Fruit fly (Drosophila melanogaster) whole organism, embryonic: ENCODE results near the gene Arc42.

ENCODE experiments used
- Atf-2 ChIP-seq: fragments of 200-800 bp; sonication (Bioruptor generic); optimal IDR thresholded peaks from 2 replicates; lab custom pipeline; 2016; ENCODE audit warnings: missing biosample characterization, missing genetic modification characterization
- CG10462 ChIP-seq: fragments of 200-800 bp; sonication (Bioruptor generic); optimal IDR thresholded peaks from 2 replicates; lab custom pipeline; 2016; ENCODE audit warnings: missing biosample characterization, missing genetic modification characterization
- CG11456 ChIP-seq: fragments of 200-800 bp; sonication (Bioruptor generic); IDR thresholded peaks from 3 replicates; pipeline ENCODE4 v1.3.6; 2022; ENCODE audit warnings: missing biosample characterization, missing genetic modification characterization
- CG12104 ChIP-seq: fragments of 200-800 bp; sonication (Bioruptor generic); optimal IDR thresholded peaks from 3 replicates; lab custom pipeline; 2016; ENCODE audit warnings: missing biosample characterization, missing genetic modification characterization
- CG13775 ChIP-seq: fragments of 200-800 bp; sonication (Bioruptor generic); optimal IDR thresholded peaks from 3 replicates; lab custom pipeline; 2017; ENCODE audit warnings: missing biosample characterization, mild to moderate bottlenecking, missing genetic modification characterization
- CG15514 ChIP-seq: fragments of 200-800 bp; sonication (Bioruptor generic); optimal IDR thresholded peaks from 3 replicates; lab custom pipeline; 2017; ENCODE audit warnings: missing biosample characterization, missing genetic modification characterization, mild to moderate bottlenecking, moderate library complexity, missing genetic modification reagents
- CG17328 ChIP-seq: fragments of 200-800 bp; sonication (Bioruptor generic); IDR thresholded peaks from 2 replicates; pipeline ENCODE4 v1.3.6; 2022; ENCODE audit warnings: missing biosample characterization, missing genetic modification characterization
- CG18599 ChIP-seq: fragments of 200-800 bp; sonication (Bioruptor generic); optimal IDR thresholded peaks from 3 replicates; lab custom pipeline; 2017; ENCODE audit warnings: missing biosample characterization, missing genetic modification characterization, mild to moderate bottlenecking, moderate library complexity, missing genetic modification reagents
- CG2120 ChIP-seq: fragments of 200-800 bp; sonication (Bioruptor generic); optimal IDR thresholded peaks from 3 replicates; lab custom pipeline; 2016; ENCODE audit warnings: missing biosample characterization, missing genetic modification characterization
- CG2678 ChIP-seq: fragments of 200-800 bp; sonication (Bioruptor generic); optimal IDR thresholded peaks from 3 replicates; lab custom pipeline; 2019; ENCODE audit warnings: missing biosample characterization, mild to moderate bottlenecking, missing genetic modification characterization, moderate library complexity
- CG30020 ChIP-seq: fragments of 200-800 bp; optimal IDR thresholded peaks from 2 replicates; lab custom pipeline; 2019; ENCODE audit warnings: missing biosample characterization, mild to moderate bottlenecking, missing genetic modification characterization, moderate library complexity
- CG30431 ChIP-seq: fragments of 200-800 bp; sonication (Bioruptor generic); optimal IDR thresholded peaks from 2 replicates; lab custom pipeline; 2017; ENCODE audit warnings: missing biosample characterization, missing genetic modification characterization
- CG31224 ChIP-seq: fragments of 200-800 bp; sonication (Bioruptor generic); IDR thresholded peaks from 2 replicates; pipeline ENCODE4 v1.3.6; 2022; ENCODE audit warnings: missing biosample characterization, missing genetic modification characterization
- CG33557 ChIP-seq: fragments of 200-800 bp; sonication (Bioruptor generic); optimal IDR thresholded peaks from 2 replicates; lab custom pipeline; 2019; ENCODE audit warnings: missing biosample characterization, mild to moderate bottlenecking, missing genetic modification characterization, moderate library complexity
- CG4617 ChIP-seq: fragments of 200-800 bp; sonication (Bioruptor generic); optimal IDR thresholded peaks from 3 replicates; lab custom pipeline; 2016; ENCODE audit warnings: missing biosample characterization, missing genetic modification characterization, borderline replicate concordance
- CG6791 ChIP-seq: fragments of 200-800 bp; sonication (Bioruptor generic); IDR thresholded peaks from 3 replicates; pipeline ENCODE4 v1.3.6; 2022; ENCODE audit warnings: missing biosample characterization, missing genetic modification characterization; ENCODE audit not compliant: partially characterized antibody
- CG6813 ChIP-seq: fragments of 200-800 bp; sonication (Bioruptor generic); optimal IDR thresholded peaks from 2 replicates; lab custom pipeline; 2017; ENCODE audit warnings: missing biosample characterization, missing genetic modification characterization, mild to moderate bottlenecking, moderate library complexity, missing genetic modification reagents
- CG8089 ChIP-seq: fragments of 200-800 bp; sonication (Bioruptor generic); optimal IDR thresholded peaks from 3 replicates; lab custom pipeline; 2016; ENCODE audit warnings: missing biosample characterization, missing genetic modification characterization
- CG8281 ChIP-seq: fragments of 200-800 bp; sonication (Bioruptor generic); optimal IDR thresholded peaks from 2 replicates; lab custom pipeline; 2018; ENCODE audit warnings: missing biosample characterization, mild to moderate bottlenecking, missing genetic modification characterization, moderate library complexity
- CG8765 ChIP-seq: fragments of 200-800 bp; sonication (Bioruptor generic); IDR thresholded peaks from 2 replicates; pipeline ENCODE4 v1.3.6; 2022; ENCODE audit warnings: missing biosample characterization, missing genetic modification characterization
- CTCF ChIP-seq: fragments of 200-800 bp; sonication (Bioruptor generic); optimal IDR thresholded peaks from 2 replicates; lab custom pipeline; 2017; ENCODE audit warnings: missing biosample characterization, mild to moderate bottlenecking, missing genetic modification characterization, moderate library complexity
- Dbx ChIP-seq: fragments of 200-800 bp; sonication (Bioruptor generic); IDR thresholded peaks from 3 replicates; pipeline ENCODE4 v1.3.6; 2022; ENCODE audit warnings: missing biosample characterization, missing genetic modification characterization
- HLHmδ ChIP-seq: fragments of 200-800 bp; sonication (Bioruptor generic); optimal IDR thresholded peaks from 2 replicates; lab custom pipeline; 2018; ENCODE audit warnings: missing biosample characterization, mild to moderate bottlenecking, missing genetic modification characterization, moderate library complexity
- Hsf ChIP-seq: fragments of 200-800 bp; sonication (Bioruptor generic); optimal IDR thresholded peaks from 3 replicates; lab custom pipeline; 2016; ENCODE audit warnings: missing biosample characterization, missing genetic modification characterization
- Meics ChIP-seq: fragments of 200-800 bp; sonication (Bioruptor generic); optimal IDR thresholded peaks from 2 replicates; lab custom pipeline; 2017; ENCODE audit warnings: missing biosample characterization, mild to moderate bottlenecking, missing genetic modification characterization
- Neu2 ChIP-seq: fragments of 200-800 bp; sonication (Bioruptor generic); optimal IDR thresholded peaks from 3 replicates; lab custom pipeline; 2016; ENCODE audit warnings: missing biosample characterization, missing genetic modification characterization, borderline replicate concordance
- Nf-YB ChIP-seq: fragments of 200-800 bp; sonication (Bioruptor generic); optimal IDR thresholded peaks from 3 replicates; lab custom pipeline; 2019; ENCODE audit warnings: missing biosample characterization, mild to moderate bottlenecking, missing genetic modification characterization, moderate library complexity
- NfI ChIP-seq: fragments of 200-800 bp; sonication (Bioruptor generic); optimal IDR thresholded peaks from 3 replicates; lab custom pipeline; 2018; ENCODE audit warnings: missing biosample characterization, mild to moderate bottlenecking, missing genetic modification characterization, moderate library complexity
- Side ChIP-seq: fragments of 200-800 bp; sonication (Bioruptor generic); optimal IDR thresholded peaks from 2 replicates; lab custom pipeline; 2016; ENCODE audit warnings: missing biosample characterization, missing genetic modification characterization
- Sin3A ChIP-seq: fragments of >200 bp; optimal IDR thresholded peaks from 2 replicates; lab custom pipeline; 2018
- Sox102F ChIP-seq: fragments of 200-800 bp; sonication (Bioruptor generic); optimal IDR thresholded peaks from 2 replicates; lab custom pipeline; 2018; ENCODE audit warnings: missing biosample characterization, mild to moderate bottlenecking, missing genetic modification characterization, moderate library complexity
- Taf1 ChIP-seq: fragments of 200-800 bp; sonication (Bioruptor generic); IDR thresholded peaks from 2 replicates; pipeline ENCODE4 v1.3.6; 2022; ENCODE audit warnings: missing biosample characterization, missing genetic modification characterization
- Vsx1 ChIP-seq: fragments of 200-800 bp; sonication (Bioruptor generic); optimal IDR thresholded peaks from 2 replicates; lab custom pipeline; 2017; ENCODE audit warnings: missing biosample characterization, mild to moderate bottlenecking, missing genetic modification characterization, missing genetic modification reagents
- abd-A ChIP-seq: fragments of 200-800 bp; sonication (Bioruptor generic); optimal IDR thresholded peaks from 3 replicates; lab custom pipeline; 2019; ENCODE audit warnings: missing biosample characterization, mild to moderate bottlenecking, missing genetic modification characterization, moderate library complexity
- amos ChIP-seq: fragments of 200-800 bp; sonication (Bioruptor generic); IDR thresholded peaks from 2 replicates; pipeline ENCODE4 v1.3.6; 2022; ENCODE audit warnings: missing biosample characterization, missing genetic modification characterization; ENCODE audit not compliant: partially characterized antibody
- aop ChIP-seq: fragments of 200-800 bp; sonication (Bioruptor generic); IDR thresholded peaks from 2 replicates; pipeline ENCODE4 v1.3.6; 2022; ENCODE audit warnings: missing biosample characterization, missing genetic modification characterization
- ara ChIP-seq: fragments of 200-800 bp; sonication (Bioruptor generic); IDR thresholded peaks from 2 replicates; pipeline ENCODE4 v1.3.6; 2022; ENCODE audit warnings: missing biosample characterization, missing genetic modification characterization
- dimm ChIP-seq: fragments of 200-800 bp; sonication (Bioruptor generic); IDR thresholded peaks from 2 replicates; pipeline ENCODE4 v1.3.6; 2022; ENCODE audit warnings: missing biosample characterization, missing genetic modification characterization
- esg ChIP-seq: fragments of 200-800 bp; sonication (Bioruptor generic); conservative IDR thresholded peaks from 2 replicates; pipeline ENCODE4 v1.3.6; 2022; ENCODE audit warnings: missing biosample characterization, missing genetic modification characterization
- her ChIP-seq: fragments of 200-800 bp; sonication (Bioruptor generic); optimal IDR thresholded peaks from 2 replicates; lab custom pipeline; 2016; ENCODE audit warnings: missing biosample characterization, missing genetic modification characterization
- lmd ChIP-seq: fragments of 200-800 bp; sonication (Bioruptor generic); IDR thresholded peaks from 2 replicates; pipeline ENCODE4 v1.3.6; 2022; ENCODE audit warnings: missing biosample characterization, missing genetic modification characterization
- luna ChIP-seq: fragments of 200-800 bp; sonication (Bioruptor generic); optimal IDR thresholded peaks from 2 replicates; lab custom pipeline; 2016; ENCODE audit warnings: missing biosample characterization, missing genetic modification characterization
- nerfin-1 ChIP-seq: fragments of 200-800 bp; sonication (Bioruptor generic); optimal IDR thresholded peaks from 3 replicates; lab custom pipeline; 2019; ENCODE audit warnings: missing biosample characterization, mild to moderate bottlenecking, missing genetic modification characterization, moderate library complexity
- peb ChIP-seq: fragments of 200-800 bp; sonication (Bioruptor generic); IDR thresholded peaks from 2 replicates; pipeline ENCODE4 v1.3.6; 2022; ENCODE audit warnings: missing biosample characterization, missing genetic modification characterization
- row ChIP-seq: fragments of 200-800 bp; sonication (Bioruptor generic); IDR thresholded peaks from 3 replicates; pipeline ENCODE4 v1.3.6; 2022; ENCODE audit warnings: missing biosample characterization, missing genetic modification characterization
- sob ChIP-seq: fragments of 200-800 bp; sonication (Bioruptor generic); IDR thresholded peaks from 2 replicates; pipeline ENCODE4 v1.3.6; 2022; ENCODE audit warnings: missing biosample characterization, missing genetic modification characterization
- sqz ChIP-seq: fragments of 200-800 bp; sonication (Bioruptor generic); optimal IDR thresholded peaks from 3 replicates; lab custom pipeline; 2018; ENCODE audit warnings: missing biosample characterization, mild to moderate bottlenecking, missing genetic modification characterization
- zen ChIP-seq: fragments of 200-800 bp; sonication (Bioruptor generic); optimal IDR thresholded peaks from 3 replicates; lab custom pipeline; 2018; ENCODE audit warnings: missing biosample characterization, mild to moderate bottlenecking, missing genetic modification characterization, moderate library complexity
- zfh2 ChIP-seq: fragments of 200-800 bp; sonication (Bioruptor generic); optimal IDR thresholded peaks from 2 replicates; lab custom pipeline; 2016; ENCODE audit warnings: missing biosample characterization, missing genetic modification characterization

Gene Arc42

DNA sequence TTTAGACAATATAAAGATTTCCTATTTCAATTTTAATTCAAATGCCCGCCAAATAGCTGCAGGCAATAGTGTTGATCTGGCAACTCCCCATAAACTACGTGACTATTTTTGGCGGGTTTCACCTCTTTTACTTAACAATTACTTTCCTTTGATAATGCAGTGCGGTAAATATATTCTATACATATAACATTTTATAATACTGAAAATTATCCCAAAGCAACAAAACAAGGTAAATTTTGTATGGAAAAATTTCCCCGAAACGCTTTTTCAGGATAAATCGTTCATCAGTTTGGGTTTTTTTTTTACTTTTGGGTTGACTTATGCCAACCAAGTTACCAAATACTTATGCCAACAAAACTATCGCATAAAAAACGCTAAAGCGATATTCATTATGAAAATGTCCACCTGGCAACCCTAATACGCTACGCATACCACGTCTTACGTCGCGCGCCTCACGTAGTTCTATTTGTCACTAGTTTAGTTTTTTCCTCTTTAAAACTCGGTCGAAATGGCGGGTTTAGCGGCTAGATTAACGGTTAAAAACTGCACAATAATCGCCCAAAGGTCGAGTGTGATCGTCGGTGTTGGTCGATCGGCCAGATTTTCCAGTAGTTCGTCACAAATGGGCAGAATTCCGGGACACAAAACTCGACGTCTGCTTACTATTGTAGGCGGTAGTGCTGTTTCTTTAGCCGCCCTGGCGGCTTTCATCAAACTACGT, 30.5 kb upstream of the Arc42 start, which contains the start of gene MICU3 (continued):
- TF ChIP-seq CG8765 (GFP tag; lab: Robert Waterston, UW) (peak; percentile 9; the same call in 1 of the 2 replicates), Side (GFP tag; lab: Kevin White, UChicago) (peak; percentile 10), CG10462 (peak; percentile 5), CG8089 (GFP tag; lab: Kevin White, UChicago) (peak; percentile 44), CG4617 (peak; percentile 49), CG8281 (tag; lab: Kevin White, UChicago) (peak; percentile 16), nerfin-1 (peak; percentile 84), abd-A (no peak), zfh2 (GFP tag; lab: Kevin White, UChicago) (peak; percentile 75), NfI (GFP tag; lab: Kevin White, UChicago) (peak; percentile 61), CG6813 (GFP tag; lab: Kevin White, UChicago) (no peak), Nf-YB (GFP tag; lab: Kevin White, UChicago) (no peak), Meics (GFP tag; lab: Kevin White, UChicago) (peak; percentile 74), ara (GFP tag; lab: Robert Waterston, UW) (0 out of 2 replicates have a peak, but pooled peaks have one; percentile 37), Dbx (GFP tag; lab: Robert Waterston, UW) (peak; percentile 56; the same call in 1 of the 3 replicates), sob (peak; percentile 74), peb (peak; percentile 41; the same call in 1 of the 2 replicates), her (GFP tag; lab: Kevin White, UChicago) (peak; percentile 9), CG33557 (GFP tag; lab: Kevin White, UChicago) (peak; percentile 19), Taf1 (GFP tag; lab: Robert Waterston, UW) (peak; percentile 31; the same call in 1 of the 2 replicates), CG17328 (GFP tag; lab: Robert Waterston, UW) (peak; percentile 58), row (peak; percentile 90), CG2120 (GFP tag; lab: Kevin White, UChicago) (peak; percentile 86), CG18599 (GFP tag; lab: Kevin White, UChicago) (peak; percentile 10), CG30431 (peak; percentile 45), sqz (peak; percentile 11), lmd (GFP tag; lab: Robert Waterston, UW) (peak; percentile 63), CTCF (GFP tag; lab: Kevin White, UChicago) (peak; percentile 27), dimm (GFP tag; lab: Robert Waterston, UW) (no peak), esg (peak; percentile 66), CG6791 (GFP tag; lab: Robert Waterston, UW) (peak; percentile 71; the same call in 2 of the 3 replicates), luna (GFP tag; lab: Kevin White, UChicago) (peak; percentile 49), amos (GFP tag; lab: Robert Waterston, UW) (peak; percentile 73), Atf-2 (GFP tag; lab: Kevin White, UChicago) (peak; percentile 42), CG30020 (tag; lab: Kevin White, UChicago) (no peak), CG12104 (peak; percentile 44), zen (peak; percentile 58), CG13775 (GFP tag; lab: Kevin White, UChicago) (peak; percentile 64), Vsx1 (no peak), Sox102F (GFP tag; lab: Kevin White, UChicago) (peak; percentile 60), Hsf (peak; percentile 71), aop (no peak), CG11456 (GFP tag; lab: Robert Waterston, UW) (peak; percentile 80), Neu2 (GFP tag; lab: Kevin White, UChicago) (no peak), CG15514 (peak; percentile 29), CG2678 (peak; percentile 69), CG31224 (GFP tag; lab: Robert Waterston, UW) (0 out of 2 replicates have a peak, but pooled peaks have one; percentile 48), Sin3A (lab: Kevin White, UChicago) (peak; percentile 52), HLHmδ (GFP tag; lab: Kevin White, UChicago) (no peak)
